Worm (Caenorhabditis elegans) whole organism, young adult: ENCODE measurements around the gene C35C5.8.

Experiments
- F10E7.11 ChIP-seq: sonication (generic microtip); optimal IDR thresholded peaks from 2 replicates; lab custom pipeline; 2017; ENCODE audit warnings: mild to moderate bottlenecking, missing genetic modification characterization, moderate library complexity, missing compliant biosample characterization
- T07F8.4 ChIP-seq: sonication (generic microtip); optimal IDR thresholded peaks from 2 replicates; lab custom pipeline; 2016; ENCODE audit warnings: mild to moderate bottlenecking, missing genetic modification characterization, moderate library complexity, missing compliant biosample characterization
- ama-1 ChIP-seq, 3 experiments: fragments of 150-350 bp in 1 of 3; sonication (generic microtip) in 2 of 3; optimal IDR thresholded peaks; 2 replicates each; lab custom pipeline; 2014 to 2018; ENCODE audit warnings: missing biosample characterization in 2 of 3, missing genetic modification characterization in 2 of 3, missing genetic modification reagents in 2 of 3
- ceh-27 ChIP-seq: fragments of 200-800 bp; sonication (Bioruptor generic); optimal IDR thresholded peaks from 2 replicates; lab custom pipeline; 2018; ENCODE audit warnings: mild to moderate bottlenecking, missing genetic modification characterization, moderate library complexity, missing compliant biosample characterization
- die-1 ChIP-seq: sonication (generic microtip); optimal IDR thresholded peaks from 2 replicates; lab custom pipeline; 2016; ENCODE audit warnings: missing genotype, mild to moderate bottlenecking, missing genetic modification characterization, missing compliant biosample characterization
- ets-4 ChIP-seq: fragments of 200-800 bp; sonication (Bioruptor generic); optimal IDR thresholded peaks from 2 replicates; lab custom pipeline; 2018; ENCODE audit warnings: mild to moderate bottlenecking, missing genetic modification characterization, missing compliant biosample characterization
- gei-17 ChIP-seq: fragments of 200-800 bp; sonication (Bioruptor generic); optimal IDR thresholded peaks from 2 replicates; lab custom pipeline; 2018; ENCODE audit warnings: mild to moderate bottlenecking, missing genetic modification characterization, missing compliant biosample characterization
- lin-26 ChIP-seq: fragments of 200-800 bp; sonication (Bioruptor generic); IDR thresholded peaks from 2 replicates; pipeline ENCODE4 v1.3.6; 2022; ENCODE audit warnings: missing genetic modification reagents, missing genetic modification characterization, missing compliant biosample characterization
- lin-35 ChIP-seq, 3 experiments: fragments of 150-350 bp in 2 of 3; sonication (generic microtip) in 1 of 3; optimal IDR thresholded peaks; 2 replicates each; lab custom pipeline; 2014 to 2018; ENCODE audit warnings: missing biosample characterization in 3 of 3, missing genetic modification characterization in 3 of 3, missing genetic modification reagents in 3 of 3
- madf-6 ChIP-seq: fragments of 200-800 bp; sonication (Bioruptor generic); IDR thresholded peaks from 2 replicates; pipeline ENCODE4 v1.3.6; 2022; ENCODE audit warnings: missing genetic modification reagents, missing genetic modification characterization, missing compliant biosample characterization
- nfyb-1 ChIP-seq: fragments of 200-800 bp; sonication (Bioruptor generic); IDR thresholded peaks from 2 replicates; pipeline ENCODE4 v1.3.6; 2022; ENCODE audit warnings: missing genetic modification reagents, missing genetic modification characterization, missing compliant biosample characterization
- snpc-1.3 ChIP-seq: sonication (generic microtip); optimal IDR thresholded peaks from 2 replicates; lab custom pipeline; 2017; ENCODE audit warnings: missing genetic modification characterization, mild to moderate bottlenecking, missing compliant biosample characterization, antibody characterized with exemption, moderate library complexity, missing genotype, missing genetic modification reagents; ENCODE audit not compliant: insufficient read depth
- zfh-2 ChIP-seq: fragments of 200-800 bp; sonication (Bioruptor generic); conservative IDR thresholded peaks from 2 replicates; pipeline ENCODE4 v1.3.6; 2022; ENCODE audit warnings: missing genetic modification reagents, missing genetic modification characterization, missing compliant biosample characterization

DNA sequence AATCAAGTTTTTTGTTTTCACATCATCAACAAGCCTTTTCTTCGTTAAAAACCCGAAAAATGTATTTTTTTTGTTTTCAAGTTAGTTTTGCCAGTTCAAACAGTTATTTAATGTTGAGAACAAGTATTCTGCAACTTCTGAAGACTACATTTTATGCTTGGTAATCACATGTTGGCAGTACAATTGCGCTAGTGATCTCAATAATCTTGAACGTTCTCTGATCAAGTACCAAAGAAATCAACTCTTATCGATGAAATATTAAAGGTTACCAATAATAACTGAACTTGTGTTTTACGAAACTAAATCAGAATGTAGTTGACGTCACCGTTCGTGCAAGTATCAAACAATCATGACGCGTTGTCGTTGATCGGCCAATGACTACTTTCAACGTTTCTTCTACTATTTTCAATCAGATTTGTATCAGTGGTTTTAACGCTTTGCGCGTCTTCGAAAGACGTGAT is at the start of gene C35C5.8:
- no peak for TF ChIP-seq lin-26 (GFP tag; lab: Robert Waterston, UW)
- no peak for TF ChIP-seq F10E7.11 (tag; lab: Kevin White, UChicago)
- no peak for TF ChIP-seq madf-6 (GFP tag; lab: Robert Waterston, UW)
- no peak for TF ChIP-seq zfh-2 (GFP tag; lab: Robert Waterston, UW)
- no peak for TF ChIP-seq ama-1 (optimal IDR thresholded peaks at IDR 0.05; lab: Kevin White, UChicago)
- no peak for TF ChIP-seq ama-1 (GFP tag; optimal IDR thresholded peaks at IDR 0.05; lab: Kevin White, UChicago)
- no peak for TF ChIP-seq lin-35 (GFP tag; optimal IDR thresholded peaks at IDR 0.05; lab: Kevin White, UChicago)
- TF ChIP-seq die-1 (tag; lab: Kevin White, UChicago): no peak
- TF ChIP-seq nfyb-1: no peak
- TF ChIP-seq gei-17 (GFP tag; lab: Kevin White, UChicago): no peak
- no peak for TF ChIP-seq T07F8.4 (tag; lab: Kevin White, UChicago)
- TF ChIP-seq ceh-27: no peak
- no peak for TF ChIP-seq snpc-1.3
- no peak for TF ChIP-seq ets-4 (GFP tag; lab: Kevin White, UChicago)
